Worm (Caenorhabditis elegans): ENCODE measurements around the gene hex-1.

DNA sequence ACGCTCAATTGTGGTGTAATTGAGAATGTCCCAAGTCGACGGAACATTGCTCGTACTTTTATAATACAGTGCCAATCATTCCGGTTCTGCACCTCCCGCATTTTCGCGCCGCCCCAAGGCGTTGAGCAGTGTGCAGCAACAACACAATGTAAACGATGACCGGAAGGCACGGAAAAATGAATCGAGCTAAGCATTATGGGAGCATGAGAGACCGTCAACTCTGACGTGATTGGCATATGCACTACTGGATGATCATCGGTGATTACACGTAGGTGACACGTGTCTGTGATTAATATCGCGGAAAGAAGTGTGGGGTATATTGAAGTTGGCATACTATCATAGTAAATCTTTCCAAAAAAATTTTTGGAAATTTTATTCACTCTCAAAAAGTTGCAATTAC is 16.0 kb upstream of the hex-1 start, which contains the start of gene T24C12.4:
- no peak for TF ChIP-seq tbx-8 (GFP tag; optimal IDR thresholded peaks at IDR 0.05)
- TF ChIP-seq lsy-2 (tag; optimal IDR thresholded peaks at IDR 0.05): no peak
- TF ChIP-seq snpc-4 (tag; optimal IDR thresholded peaks at IDR 0.05): no peak
- TF ChIP-seq M03D4.4 (tag; optimal IDR thresholded peaks at IDR 0.05): no peak
- TF ChIP-seq nhr-12 (tag; optimal IDR thresholded peaks at IDR 0.05): no peak
- TF ChIP-seq lin-13 (tag; optimal IDR thresholded peaks at IDR 0.05): no peak
